Worm (Caenorhabditis elegans) whole organism, late embryonic: Measurements from ENCODE around the gene irg-2.

Experiments used
- K02D7.2 ChIP-seq: sonication (generic microtip); optimal IDR thresholded peaks from 2 replicates; lab custom pipeline; 2017; ENCODE audit warnings: mild to moderate bottlenecking, missing genetic modification characterization, missing compliant biosample characterization
- K09A11.1 ChIP-seq: sonication (generic microtip); optimal IDR thresholded peaks from 2 replicates; lab custom pipeline; 2017; ENCODE audit warnings: antibody characterized with exemption, mild to moderate bottlenecking, missing genetic modification characterization, missing compliant biosample characterization; ENCODE audit not compliant: insufficient read depth
- ama-1 ChIP-seq: fragments of 150-350 bp; optimal IDR thresholded peaks from 2 replicates; lab custom pipeline; 2014
- ceh-14 ChIP-seq: sonication (generic microtip); optimal IDR thresholded peaks from 2 replicates; lab custom pipeline; 2016; ENCODE audit warnings: missing genotype, missing genetic modification characterization, missing compliant biosample characterization
- ceh-19 ChIP-seq: fragments of 200-800 bp; sonication (Bioruptor generic); optimal IDR thresholded peaks from 2 replicates; lab custom pipeline; 2018; ENCODE audit warnings: mild to moderate bottlenecking, missing genetic modification characterization, missing compliant biosample characterization
- ceh-2 ChIP-seq: sonication (generic microtip); optimal IDR thresholded peaks from 2 replicates; lab custom pipeline; 2016; ENCODE audit warnings: missing genotype, missing genetic modification characterization, missing compliant biosample characterization
- ceh-22 ChIP-seq: sonication (generic microtip); optimal IDR thresholded peaks from 2 replicates; lab custom pipeline; 2017; ENCODE audit warnings: missing biosample characterization, missing genetic modification characterization
- ceh-24 ChIP-seq: sonication (generic microtip); optimal IDR thresholded peaks from 2 replicates; lab custom pipeline; 2016; ENCODE audit warnings: mild to moderate bottlenecking, missing genetic modification characterization, missing compliant biosample characterization
- ceh-30 ChIP-seq: fragments of 150-350 bp; optimal IDR thresholded peaks from 2 replicates; lab custom pipeline; 2014; ENCODE audit warnings: missing biosample characterization, missing genetic modification characterization
- ceh-31 ChIP-seq: sonication (generic microtip); optimal IDR thresholded peaks from 2 replicates; lab custom pipeline; 2016; ENCODE audit warnings: missing genetic modification characterization, missing compliant biosample characterization
- ceh-48 ChIP-seq: sonication (generic microtip); optimal IDR thresholded peaks from 2 replicates; lab custom pipeline; 2016; ENCODE audit warnings: missing genetic modification characterization, inconsistent platforms, missing compliant biosample characterization
- ceh-6 ChIP-seq: fragments of 200-800 bp; sonication (Bioruptor generic); optimal IDR thresholded peaks from 2 replicates; lab custom pipeline; 2018; ENCODE audit warnings: mild to moderate bottlenecking, missing genetic modification characterization, missing compliant biosample characterization
- ceh-9 ChIP-seq: sonication (generic microtip); optimal IDR thresholded peaks from 2 replicates; lab custom pipeline; 2016; ENCODE audit warnings: mild to moderate bottlenecking, missing genetic modification characterization, inconsistent platforms, missing compliant biosample characterization
- che-1 ChIP-seq: sonication (generic microtip); optimal IDR thresholded peaks from 2 replicates; lab custom pipeline; 2016; ENCODE audit warnings: mild to moderate bottlenecking, missing genetic modification characterization, missing compliant biosample characterization
- dmd-4 ChIP-seq: sonication (generic microtip); optimal IDR thresholded peaks from 2 replicates; lab custom pipeline; 2016; ENCODE audit warnings: borderline replicate concordance, missing genetic modification characterization, missing compliant biosample characterization
- dve-1 ChIP-seq: sonication (generic microtip); optimal IDR thresholded peaks from 2 replicates; lab custom pipeline; 2017; ENCODE audit warnings: antibody characterized with exemption, mild to moderate bottlenecking, missing genetic modification characterization, missing compliant biosample characterization
- elt-2 ChIP-seq: sonication (generic microtip); optimal IDR thresholded peaks from 2 replicates; lab custom pipeline; 2016; ENCODE audit warnings: missing genetic modification reagents, missing genetic modification characterization, missing compliant biosample characterization
- elt-4 ChIP-seq: sonication (generic microtip); optimal IDR thresholded peaks from 2 replicates; lab custom pipeline; 2016; ENCODE audit warnings: missing genetic modification characterization, missing compliant biosample characterization
- ets-4 ChIP-seq: sonication (generic microtip); optimal IDR thresholded peaks from 2 replicates; lab custom pipeline; 2016; ENCODE audit warnings: missing genetic modification characterization, missing compliant biosample characterization
- eyg-1 ChIP-seq: sonication (generic microtip); optimal IDR thresholded peaks from 2 replicates; lab custom pipeline; 2016; ENCODE audit warnings: missing genotype, missing genetic modification characterization, missing compliant biosample characterization
- fax-1 ChIP-seq: sonication (generic microtip); optimal IDR thresholded peaks from 2 replicates; lab custom pipeline; 2016; ENCODE audit warnings: missing genotype, missing genetic modification characterization, missing compliant biosample characterization
- fkh-6 ChIP-seq: sonication (generic microtip); optimal IDR thresholded peaks from 2 replicates; lab custom pipeline; 2016; ENCODE audit warnings: missing genetic modification characterization, missing compliant biosample characterization
- hlh-13 ChIP-seq: fragments of 200-800 bp; sonication (Bioruptor generic); optimal IDR thresholded peaks from 2 replicates; lab custom pipeline; 2018; ENCODE audit warnings: mild to moderate bottlenecking, missing genetic modification characterization, missing compliant biosample characterization
- hlh-15 ChIP-seq: sonication (generic microtip); optimal IDR thresholded peaks from 2 replicates; lab custom pipeline; 2016; ENCODE audit warnings: missing genetic modification characterization, missing compliant biosample characterization
- lim-6 ChIP-seq: sonication (generic microtip); optimal IDR thresholded peaks from 2 replicates; lab custom pipeline; 2016; ENCODE audit warnings: missing genetic modification characterization, missing compliant biosample characterization
- lin-11 ChIP-seq: fragments of 200-800 bp; sonication (Bioruptor generic); optimal IDR thresholded peaks from 2 replicates; lab custom pipeline; 2018; ENCODE audit warnings: mild to moderate bottlenecking, missing genetic modification characterization, missing compliant biosample characterization
- nhr-232 ChIP-seq: sonication (generic microtip); optimal IDR thresholded peaks from 2 replicates; lab custom pipeline; 2016; ENCODE audit warnings: missing genetic modification characterization, missing compliant biosample characterization
- pat-9 ChIP-seq: fragments of 200-800 bp; sonication (Bioruptor generic); optimal IDR thresholded peaks from 2 replicates; lab custom pipeline; 2018; ENCODE audit warnings: mild to moderate bottlenecking, missing genetic modification characterization, moderate library complexity, missing compliant biosample characterization
- pax-1 ChIP-seq: fragments of 150-350 bp; optimal IDR thresholded peaks from 2 replicates; lab custom pipeline; 2014; ENCODE audit warnings: missing biosample characterization, missing genetic modification characterization
- pha-2 ChIP-seq: sonication (generic microtip); optimal IDR thresholded peaks from 2 replicates; lab custom pipeline; 2017; ENCODE audit warnings: mild to moderate bottlenecking, missing genetic modification characterization, missing compliant biosample characterization
- pha-4 ChIP-seq: fragments of 150-350 bp; optimal IDR thresholded peaks from 2 replicates; lab custom pipeline; 2018; ENCODE audit warnings: missing biosample characterization, missing genetic modification reagents, missing genetic modification characterization
- pros-1 ChIP-seq: fragments of 150-350 bp; optimal IDR thresholded peaks from 2 replicates; lab custom pipeline; 2014; ENCODE audit warnings: missing biosample characterization, missing genetic modification reagents, missing genetic modification characterization
- ref-2 ChIP-seq: sonication (generic microtip); optimal IDR thresholded peaks from 2 replicates; lab custom pipeline; 2016; ENCODE audit warnings: missing genetic modification characterization, missing compliant biosample characterization
- syd-9 ChIP-seq: sonication (generic microtip); optimal IDR thresholded peaks from 2 replicates; lab custom pipeline; 2016; ENCODE audit warnings: mild to moderate bottlenecking, missing genetic modification characterization, moderate library complexity, missing compliant biosample characterization
- tbx-2 ChIP-seq: sonication (generic microtip); optimal IDR thresholded peaks from 2 replicates; lab custom pipeline; 2016; ENCODE audit warnings: missing genetic modification characterization, missing compliant biosample characterization
- ttx-3 ChIP-seq: sonication (generic microtip); optimal IDR thresholded peaks from 2 replicates; lab custom pipeline; 2016; ENCODE audit warnings: missing genetic modification reagents, missing genetic modification characterization, missing compliant biosample characterization
- unc-3 ChIP-seq, 2 experiments: fragments of 200-800 bp in 1 of 2; sonication (Bioruptor generic) in 1 of 2; sonication (generic microtip) in 1 of 2; conservative IDR thresholded peaks in 1 of 2; optimal IDR thresholded peaks in 1 of 2; 2 replicates each; pipeline versions ENCODE4 v1.3.6 to Lab custom; 2016 to 2022; ENCODE audit warnings: missing compliant biosample characterization in 2 of 2, missing genetic modification characterization in 2 of 2, missing genetic modification reagents in 1 of 2
- unc-42 ChIP-seq: sonication (generic microtip); optimal IDR thresholded peaks from 2 replicates; lab custom pipeline; 2016; ENCODE audit warnings: missing genotype, missing genetic modification characterization, missing compliant biosample characterization
- unc-55 ChIP-seq: sonication (generic microtip); optimal IDR thresholded peaks from 2 replicates; lab custom pipeline; 2017; ENCODE audit warnings: missing biosample characterization, missing genetic modification reagents, missing genetic modification characterization
- unc-86 ChIP-seq: sonication (generic microtip); optimal IDR thresholded peaks from 2 replicates; lab custom pipeline; 2016; ENCODE audit warnings: missing genetic modification characterization, missing compliant biosample characterization
- ztf-16 ChIP-seq: sonication (generic microtip); optimal IDR thresholded peaks from 2 replicates; lab custom pipeline; 2017; ENCODE audit warnings: missing genetic modification characterization, missing compliant biosample characterization

The irg-2 gene

DNA sequence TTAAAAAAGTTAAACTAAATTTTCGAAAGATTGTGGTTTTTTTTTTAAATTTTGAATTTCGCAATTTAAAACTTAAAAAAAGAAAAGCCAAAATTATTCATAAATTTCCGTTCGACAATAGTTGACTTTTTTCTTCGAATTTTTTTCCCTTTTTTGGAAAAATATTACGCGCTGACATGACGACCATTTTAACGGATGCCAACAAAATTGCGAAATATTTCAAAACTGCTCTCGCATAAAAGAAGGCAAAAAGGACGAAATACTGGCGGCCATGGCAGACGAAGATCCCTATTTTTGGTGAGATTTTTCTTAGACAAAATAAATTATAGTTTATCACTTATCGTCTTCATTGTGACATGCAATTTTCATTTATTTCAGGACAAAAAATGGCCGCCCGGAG, 3.4 kb upstream of the irg-2 start:
- TF ChIP-seq ceh-2 (tag; lab: Kevin White, UChicago) (no peak), pros-1 (tag; lab: Kevin White, UChicago) (no peak), unc-55 (GFP tag; lab: Kevin White, UChicago) (no peak), hlh-13 (no peak), eyg-1 (tag; lab: Kevin White, UChicago) (no peak), ref-2 (tag; lab: Kevin White, UChicago) (no peak), ama-1 (no peak), ceh-9 (no peak), ets-4 (tag; lab: Kevin White, UChicago) (no peak), K09A11.1 (no peak), unc-86 (tag; lab: Kevin White, UChicago) (no peak), che-1 (tag; lab: Kevin White, UChicago) (no peak)

ce11 chrV:4043632-4044031, 1.7 kb downstream of the irg-2 start, which contains the start of gene phat-3:
Gene phat-3 (plus strand): TSS chrV:4043932.
- no peak for TF ChIP-seq ceh-14 (tag; lab: Kevin White, UChicago)
- TF ChIP-seq K02D7.2: no peak
- no peak for TF ChIP-seq hlh-15 (tag; lab: Kevin White, UChicago)
- no peak for TF ChIP-seq ztf-16
- no peak for TF ChIP-seq pha-4 (tag; lab: Kevin White, UChicago)
- no peak for TF ChIP-seq pros-1 (tag; lab: Kevin White, UChicago)
- no peak for TF ChIP-seq ceh-31
- TF ChIP-seq, all 69 proteins: peak for 0

- no peak for TF ChIP-seq nhr-232 (tag; lab: Kevin White, UChicago)
- TF ChIP-seq lin-11 (tag; lab: Kevin White, UChicago): no peak
- no peak for TF ChIP-seq pat-9 (tag; lab: Kevin White, UChicago)
- TF ChIP-seq eyg-1 (tag; lab: Kevin White, UChicago): no peak
- TF ChIP-seq ceh-14 (tag; lab: Kevin White, UChicago): no peak
- TF ChIP-seq dmd-4 (tag; lab: Kevin White, UChicago): no peak
- no peak for TF ChIP-seq K02D7.2
- no peak for TF ChIP-seq syd-9 (tag; lab: Kevin White, UChicago)
- no peak for TF ChIP-seq ceh-6 (GFP tag; lab: Kevin White, UChicago)
- no peak for TF ChIP-seq ceh-24 (tag; lab: Kevin White, UChicago)
- TF ChIP-seq pha-2 (tag; lab: Kevin White, UChicago): no peak
- TF ChIP-seq ceh-22: no peak
- no peak for TF ChIP-seq fax-1 (tag; lab: Kevin White, UChicago)
- TF ChIP-seq lim-6: no peak
- TF ChIP-seq tbx-2 (tag; lab: Kevin White, UChicago): no peak
- TF ChIP-seq unc-3 (GFP tag; conservative IDR thresholded peaks at IDR 0.05; lab: Robert Waterston, UW): no peak
- no peak for TF ChIP-seq unc-3 (tag; optimal IDR thresholded peaks at IDR 0.05; lab: Kevin White, UChicago)
- TF ChIP-seq pros-1 (tag; lab: Kevin White, UChicago): no peak
- no peak for TF ChIP-seq elt-2
- TF ChIP-seq pax-1 (tag; lab: Kevin White, UChicago): no peak
- no peak for TF ChIP-seq ceh-48 (tag; lab: Kevin White, UChicago)
Observed at ce11 chrV:4046122-4046521, 4.1 kb downstream of the irg-2 start, which contains the start of gene phat-7. Gene phat-7 (plus strand): TSS chrV:4046422.

DNA sequence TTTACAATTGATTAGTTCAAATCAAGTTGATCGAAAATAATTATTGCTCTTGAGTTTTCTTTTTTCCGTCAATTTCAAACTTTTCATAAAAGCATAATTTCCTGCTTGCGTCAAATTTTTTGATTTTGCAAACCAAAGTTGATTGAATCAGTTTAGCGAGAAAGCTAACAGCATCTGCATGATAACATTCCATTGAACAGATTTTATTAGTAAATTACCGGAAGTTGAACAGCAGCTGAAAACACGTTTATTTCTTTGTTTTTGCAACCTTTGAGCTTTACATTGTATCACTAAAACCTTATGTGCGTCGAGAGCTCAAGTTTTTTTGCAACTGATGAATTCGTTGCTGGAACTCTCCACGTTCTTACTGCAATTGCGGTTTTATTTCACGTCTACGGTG, 5.6 kb downstream of the irg-2 start, which contains the start of gene srh-169:
TSS of gene srh-169 (plus strand) at position 301 of the 400 bp plus-strand sequence.
- TF ChIP-seq ceh-30 (tag; lab: Kevin White, UChicago) (no peak), unc-86 (tag; lab: Kevin White, UChicago) (no peak), dve-1 (tag; lab: Kevin White, UChicago) (no peak), eyg-1 (tag; lab: Kevin White, UChicago) (no peak), unc-42 (no peak), ttx-3 (tag; lab: Kevin White, UChicago) (no peak), elt-4 (tag; lab: Kevin White, UChicago) (no peak), hlh-13 (no peak), fkh-6 (no peak), ceh-19 (GFP tag; lab: Kevin White, UChicago) (no peak), K09A11.1 (no peak), ets-4 (tag; lab: Kevin White, UChicago) (no peak), fax-1 (tag; lab: Kevin White, UChicago) (no peak), tbx-2 (tag; lab: Kevin White, UChicago) (no peak)
